Fruit fly (Drosophila melanogaster) whole organism, wandering third instar larva: ENCODE results near the gene dco.

Experiments used
- Dfd ChIP-seq: fragments of >200 bp; optimal IDR thresholded peaks from 2 replicates; lab custom pipeline; 2017; ENCODE audit warnings: missing biosample characterization, missing genetic modification characterization
- Dif ChIP-seq: fragments of 200-275, 200-300 bp; sonication (Bioruptor generic); optimal IDR thresholded peaks from 2 replicates; lab custom pipeline; 2018; ENCODE audit warnings: missing biosample characterization, missing genetic modification characterization; ENCODE audit not compliant: partially characterized antibody
- HLH106 ChIP-seq: fragments of 200-800 bp; optimal IDR thresholded peaks from 3 replicates; lab custom pipeline; 2019; ENCODE audit warnings: missing biosample characterization, mild to moderate bottlenecking, missing genetic modification characterization, moderate library complexity
- Mio ChIP-seq: sonication (Bioruptor generic); optimal IDR thresholded peaks from 2 replicates; lab custom pipeline; 2016; ENCODE audit warnings: missing biosample characterization, missing genetic modification characterization
- Sp1 ChIP-seq: fragments of 200-800 bp; sonication (Bioruptor generic); optimal IDR thresholded peaks from 3 replicates; lab custom pipeline; 2019; ENCODE audit warnings: missing biosample characterization, mild to moderate bottlenecking, missing genetic modification characterization, moderate library complexity
- Vsx2 ChIP-seq: fragments of 200-300, 225-300 bp; sonication (Bioruptor generic); optimal IDR thresholded peaks from 2 replicates; lab custom pipeline; 2018; ENCODE audit warnings: missing biosample characterization, missing genetic modification characterization; ENCODE audit not compliant: partially characterized antibody
- dmrt93B ChIP-seq: fragments of 200-800 bp; sonication (Bioruptor generic); optimal IDR thresholded peaks from 2 replicates; lab custom pipeline; 2018; ENCODE audit warnings: missing biosample characterization, mild to moderate bottlenecking, missing genetic modification characterization
- fru ChIP-seq: fragments of 200-800 bp; sonication (Bioruptor generic); optimal IDR thresholded peaks from 3 replicates; lab custom pipeline; 2016; ENCODE audit warnings: missing biosample characterization, mild to moderate bottlenecking, missing genetic modification characterization
- lola ChIP-seq: fragments of >200 bp; optimal IDR thresholded peaks from 2 replicates; lab custom pipeline; 2017; ENCODE audit warnings: missing biosample characterization, missing genetic modification characterization
- pan ChIP-seq: fragments of >200 bp; optimal IDR thresholded peaks from 2 replicates; lab custom pipeline; 2017
- psq ChIP-seq: fragments of 200-800 bp; sonication (Bioruptor generic); optimal IDR thresholded peaks from 3 replicates; lab custom pipeline; 2017; ENCODE audit warnings: missing biosample characterization, mild to moderate bottlenecking, missing genetic modification characterization, moderate library complexity
- usp ChIP-seq: fragments of >200 bp; optimal IDR thresholded peaks from 2 replicates; lab custom pipeline; 2017; ENCODE audit warnings: missing biosample characterization, missing genetic modification characterization

- TF ChIP-seq HLH106 (tag; lab: Kevin White, UChicago) (no peak), psq (GFP tag; lab: Kevin White, UChicago) (no peak), lola (GFP tag; lab: Kevin White, UChicago) (no peak), dmrt93B (GFP tag; lab: Kevin White, UChicago) (no peak), Dif (GFP tag; lab: Kevin White, UChicago) (no peak), usp (GFP tag; lab: Kevin White, UChicago) (no peak), Dfd (GFP tag; lab: Kevin White, UChicago) (no peak), Sp1 (GFP tag; lab: Kevin White, UChicago) (no peak), fru (no peak), Vsx2 (GFP tag; lab: Kevin White, UChicago) (no peak), pan (lab: Kevin White, UChicago) (no peak), Mio (no peak)
These were observed 50.9 kb downstream of the dco start for dm6 chr3R:31010086-31010485.
